Fruit fly (Drosophila melanogaster) whole organism, embryonic: ENCODE results near the gene dsd.

Experiments used
- ATbp ChIP-seq: fragments of 200-800 bp; sonication (Bioruptor generic); optimal IDR thresholded peaks from 2 replicates; lab custom pipeline; 2017; ENCODE audit warnings: missing biosample characterization, mild to moderate bottlenecking, missing genetic modification characterization, missing genetic modification reagents
- Ada2b ChIP-seq: fragments of 200-800 bp; sonication (Bioruptor generic); IDR thresholded peaks from 2 replicates; pipeline ENCODE4 v1.3.6; 2022; ENCODE audit warnings: missing biosample characterization, missing genetic modification characterization
- CG10274 ChIP-seq: fragments of 200-800 bp; sonication (Bioruptor generic); optimal IDR thresholded peaks from 3 replicates; lab custom pipeline; 2017; ENCODE audit warnings: missing biosample characterization, mild to moderate bottlenecking, missing genetic modification characterization
- CG10959 ChIP-seq: fragments of 200-800 bp; sonication (Bioruptor generic); IDR thresholded peaks from 2 replicates; pipeline ENCODE4 v1.3.6; 2022; ENCODE audit warnings: missing biosample characterization, missing genetic modification characterization
- CG11504 ChIP-seq: fragments of 200-800 bp; sonication (Bioruptor generic); optimal IDR thresholded peaks from 3 replicates; lab custom pipeline; 2019; ENCODE audit warnings: missing biosample characterization, mild to moderate bottlenecking, missing genetic modification characterization, moderate library complexity
- CG12155 ChIP-seq: fragments of 200-800 bp; sonication (Bioruptor generic); optimal IDR thresholded peaks from 3 replicates; lab custom pipeline; 2016; ENCODE audit warnings: missing biosample characterization, missing genetic modification characterization
- CG12391 ChIP-seq: fragments of 200-800 bp; sonication (Bioruptor generic); optimal IDR thresholded peaks from 3 replicates; lab custom pipeline; 2018; ENCODE audit warnings: missing biosample characterization, mild to moderate bottlenecking, missing genetic modification characterization, moderate library complexity
- CG13775 ChIP-seq: fragments of 200-800 bp; sonication (Bioruptor generic); optimal IDR thresholded peaks from 3 replicates; lab custom pipeline; 2017; ENCODE audit warnings: missing biosample characterization, mild to moderate bottlenecking, missing genetic modification characterization
- CG13894 ChIP-seq: fragments of 200-800 bp; sonication (Bioruptor generic); optimal IDR thresholded peaks from 3 replicates; lab custom pipeline; 2018; ENCODE audit warnings: missing biosample characterization, mild to moderate bottlenecking, missing genetic modification characterization, moderate library complexity
- CG14965 ChIP-seq: fragments of 200-800 bp; sonication (Bioruptor generic); optimal IDR thresholded peaks from 2 replicates; lab custom pipeline; 2016; ENCODE audit warnings: missing biosample characterization, missing genetic modification characterization, borderline replicate concordance
- CG17328 ChIP-seq: fragments of 200-800 bp; sonication (Bioruptor generic); IDR thresholded peaks from 2 replicates; pipeline ENCODE4 v1.3.6; 2022; ENCODE audit warnings: missing biosample characterization, missing genetic modification characterization
- CG17802 ChIP-seq: fragments of 200-800 bp; sonication (Bioruptor generic); optimal IDR thresholded peaks from 2 replicates; lab custom pipeline; 2018; ENCODE audit warnings: missing biosample characterization, mild to moderate bottlenecking, missing genetic modification characterization, moderate library complexity
- CG7372 ChIP-seq: fragments of 200-800 bp; sonication (Bioruptor generic); IDR thresholded peaks from 2 replicates; pipeline ENCODE4 v1.3.6; 2022; ENCODE audit warnings: missing biosample characterization, missing genetic modification characterization
- CoRest ChIP-seq: fragments of 200-800 bp; sonication (Bioruptor generic); optimal IDR thresholded peaks from 3 replicates; lab custom pipeline; 2018; ENCODE audit warnings: missing biosample characterization, mild to moderate bottlenecking, missing genetic modification characterization, moderate library complexity
- Dip2 ChIP-seq: fragments of 200-800 bp; sonication (Bioruptor generic); IDR thresholded peaks from 2 replicates; pipeline ENCODE4 v1.3.6; 2022; ENCODE audit warnings: missing biosample characterization, missing genetic modification characterization
- Dll ChIP-seq: fragments of 200-800 bp; sonication (Bioruptor generic); IDR thresholded peaks from 4 replicates; pipeline ENCODE4 v1.3.6; 2022; ENCODE audit warnings: missing biosample characterization, missing genetic modification characterization; ENCODE audit not compliant: partially characterized antibody
- Eip74EF ChIP-seq, 2 experiments: fragments of 200-800 bp in 1 of 2; fragments of >200 bp in 1 of 2; sonication (Bioruptor generic) in 1 of 2; optimal IDR thresholded peaks; 2 replicates each; lab custom pipeline; 2017 to 2019; ENCODE audit warnings: missing biosample characterization in 2 of 2, missing genetic modification characterization in 2 of 2, mild to moderate bottlenecking in 1 of 2, moderate library complexity in 1 of 2
- Fer2 ChIP-seq: fragments of 200-800 bp; sonication (Bioruptor generic); optimal IDR thresholded peaks from 2 replicates; lab custom pipeline; 2018; ENCODE audit warnings: missing biosample characterization, mild to moderate bottlenecking, missing genetic modification characterization, moderate library complexity
- Gug ChIP-seq: fragments of 200-800 bp; sonication (Bioruptor generic); IDR thresholded peaks from 4 replicates; pipeline ENCODE4 v1.3.6; 2022; ENCODE audit warnings: missing biosample characterization, missing genetic modification characterization
- Max ChIP-seq: fragments of 200-800 bp; sonication (Bioruptor generic); optimal IDR thresholded peaks from 2 replicates; lab custom pipeline; 2016; ENCODE audit warnings: missing biosample characterization, mild to moderate bottlenecking, missing genetic modification characterization
- Meics ChIP-seq: fragments of 200-800 bp; sonication (Bioruptor generic); optimal IDR thresholded peaks from 2 replicates; lab custom pipeline; 2017; ENCODE audit warnings: missing biosample characterization, mild to moderate bottlenecking, missing genetic modification characterization
- NC2α ChIP-seq: fragments of 200-800 bp; sonication (Bioruptor generic); optimal IDR thresholded peaks from 2 replicates; lab custom pipeline; 2016; ENCODE audit warnings: missing biosample characterization, missing genetic modification characterization
- NC2β ChIP-seq: fragments of 200-800 bp; sonication (Bioruptor generic); optimal IDR thresholded peaks from 2 replicates; lab custom pipeline; 2016; ENCODE audit warnings: missing biosample characterization, missing genetic modification characterization
- NFAT ChIP-seq: fragments of 200-800 bp; sonication (Bioruptor generic); IDR thresholded peaks from 2 replicates; pipeline ENCODE4 v1.3.6; 2022; ENCODE audit warnings: missing biosample characterization, missing genetic modification characterization
- NK7.1 ChIP-seq: fragments of 200-800 bp; sonication (Bioruptor generic); optimal IDR thresholded peaks from 3 replicates; lab custom pipeline; 2016; ENCODE audit warnings: missing biosample characterization, missing genetic modification characterization
- Opbp ChIP-seq: fragments of 200-800 bp; sonication (Bioruptor generic); IDR thresholded peaks from 3 replicates; pipeline ENCODE4 v1.3.6; 2022; ENCODE audit warnings: missing biosample characterization, missing genetic modification characterization; ENCODE audit not compliant: partially characterized antibody
- Scr ChIP-seq: fragments of 200-800 bp; sonication (Bioruptor generic); IDR thresholded peaks from 2 replicates; pipeline ENCODE4 v1.3.6; 2022; ENCODE audit warnings: missing biosample characterization, missing genetic modification characterization; ENCODE audit not compliant: partially characterized antibody
- Six4 ChIP-seq: fragments of 200-800 bp; sonication (Bioruptor generic); optimal IDR thresholded peaks from 2 replicates; lab custom pipeline; 2016; ENCODE audit warnings: missing biosample characterization, missing genetic modification characterization
- Sox100B ChIP-seq: fragments of 200-800 bp; sonication (Bioruptor generic); optimal IDR thresholded peaks from 3 replicates; lab custom pipeline; 2018; ENCODE audit warnings: missing biosample characterization, mild to moderate bottlenecking, missing genetic modification characterization
- Vsx1 ChIP-seq: fragments of 200-800 bp; sonication (Bioruptor generic); optimal IDR thresholded peaks from 2 replicates; lab custom pipeline; 2017; ENCODE audit warnings: missing biosample characterization, mild to moderate bottlenecking, missing genetic modification characterization, missing genetic modification reagents
- Xbp1 ChIP-seq: fragments of 200-800 bp; sonication (Bioruptor generic); optimal IDR thresholded peaks from 3 replicates; lab custom pipeline; 2016; ENCODE audit warnings: missing biosample characterization, mild to moderate bottlenecking, missing genetic modification characterization
- ab ChIP-seq: fragments of 200-800 bp; sonication (Bioruptor generic); optimal IDR thresholded peaks from 2 replicates; lab custom pipeline; 2016; ENCODE audit warnings: missing biosample characterization, missing genetic modification characterization
- az2 ChIP-seq: fragments of 200-800 bp; sonication (Bioruptor generic); optimal IDR thresholded peaks from 3 replicates; lab custom pipeline; 2016; ENCODE audit warnings: missing biosample characterization, missing genetic modification characterization
- crc ChIP-seq: fragments of 200-800 bp; sonication (Bioruptor generic); optimal IDR thresholded peaks from 2 replicates; lab custom pipeline; 2016; ENCODE audit warnings: missing biosample characterization, missing genetic modification characterization
- ewg ChIP-seq: fragments of 200-800 bp; sonication (Bioruptor generic); optimal IDR thresholded peaks from 3 replicates; lab custom pipeline; 2017; ENCODE audit warnings: mild to moderate bottlenecking, missing biosample characterization, missing genetic modification reagents, missing genetic modification characterization
- gem ChIP-seq: fragments of 200-800 bp; sonication (Bioruptor generic); optimal IDR thresholded peaks from 2 replicates; lab custom pipeline; 2019; ENCODE audit warnings: missing biosample characterization, mild to moderate bottlenecking, missing genetic modification characterization, moderate library complexity
- ind ChIP-seq: fragments of 200-800 bp; sonication (Bioruptor generic); optimal IDR thresholded peaks from 3 replicates; lab custom pipeline; 2016; ENCODE audit warnings: missing biosample characterization, missing genetic modification characterization
- inv ChIP-seq: fragments of 200-800 bp; sonication (Bioruptor generic); IDR thresholded peaks from 2 replicates; pipeline ENCODE4 v1.3.6; 2022; ENCODE audit warnings: missing biosample characterization, missing genetic modification characterization; ENCODE audit not compliant: partially characterized antibody
- kni ChIP-seq: fragments of 200-800 bp; sonication (Bioruptor generic); optimal IDR thresholded peaks from 3 replicates; lab custom pipeline; 2017; ENCODE audit warnings: mild to moderate bottlenecking, missing biosample characterization, missing genetic modification reagents, missing genetic modification characterization
- lola ChIP-seq, 3 experiments: fragments of >200 bp in 2 of 3; fragments of 200-800 bp in 1 of 3; sonication (Bioruptor generic) in 1 of 3; optimal IDR thresholded peaks; 2 replicates each; lab custom pipeline; 2017 to 2019; ENCODE audit warnings: missing biosample characterization in 3 of 3, missing genetic modification characterization in 3 of 3, mild to moderate bottlenecking in 1 of 3, moderate library complexity in 1 of 3
- nerfin-1 ChIP-seq: fragments of 200-800 bp; sonication (Bioruptor generic); optimal IDR thresholded peaks from 3 replicates; lab custom pipeline; 2019; ENCODE audit warnings: missing biosample characterization, mild to moderate bottlenecking, missing genetic modification characterization, moderate library complexity
- onecut ChIP-seq: fragments of 200-800 bp; sonication (Bioruptor generic); IDR thresholded peaks from 2 replicates; pipeline ENCODE4 v1.3.6; 2022; ENCODE audit warnings: missing biosample characterization, missing genetic modification characterization
- pros ChIP-seq: fragments of 200-800 bp; sonication (Bioruptor generic); optimal IDR thresholded peaks from 3 replicates; lab custom pipeline; 2019; ENCODE audit warnings: missing biosample characterization, mild to moderate bottlenecking, missing genetic modification characterization, moderate library complexity
- tll ChIP-seq, 2 experiments: fragments of 200-800 bp in 1 of 2; fragments of >200 bp in 1 of 2; sonication (Bioruptor generic) in 1 of 2; optimal IDR thresholded peaks; 2 replicates each; lab custom pipeline; 2017 to 2019; ENCODE audit warnings: missing biosample characterization in 2 of 2, missing genetic modification characterization in 2 of 2, mild to moderate bottlenecking in 1 of 2, moderate library complexity in 1 of 2
- toy ChIP-seq: fragments of 200-800 bp; sonication (Bioruptor generic); IDR thresholded peaks from 2 replicates; pipeline ENCODE4 v1.3.6; 2022; ENCODE audit warnings: missing biosample characterization, missing genetic modification characterization
- unc-4 ChIP-seq: fragments of 200-800 bp; sonication (Bioruptor generic); IDR thresholded peaks from 2 replicates; pipeline ENCODE4 v1.3.6; 2022; ENCODE audit warnings: missing biosample characterization, missing genetic modification characterization; ENCODE audit not compliant: partially characterized antibody
- vnd ChIP-seq: fragments of 200-800 bp; sonication (Bioruptor generic); IDR thresholded peaks from 3 replicates; pipeline ENCODE4 v1.3.6; 2022; ENCODE audit warnings: missing biosample characterization, missing genetic modification characterization; ENCODE audit not compliant: partially characterized antibody
- zfh2 ChIP-seq: fragments of 200-800 bp; sonication (Bioruptor generic); optimal IDR thresholded peaks from 2 replicates; lab custom pipeline; 2016; ENCODE audit warnings: missing biosample characterization, missing genetic modification characterization

dsd gene

dm6 chr3R:27581263-27581868 is 25.8 kb downstream of the dsd start (continued):
- TF ChIP-seq Opbp (GFP tag; lab: Robert Waterston, UW) (no peak), az2 (GFP tag; lab: Kevin White, UChicago) (peak; percentile 26), Xbp1 (GFP tag; lab: Kevin White, UChicago) (peak; percentile 48), CG10274 (GFP tag; lab: Kevin White, UChicago) (peak; percentile 19), ab (no peak), Vsx1 (GFP tag; lab: Kevin White, UChicago) (peak; percentile 37), nerfin-1 (peak; percentile 77), Dll (GFP tag; lab: Robert Waterston, UW) (no peak), CG17328 (GFP tag; lab: Robert Waterston, UW) (no peak), tll (GFP tag; optimal IDR thresholded peaks at IDR 0.05; lab: Kevin White, UChicago) (no peak), Sox100B (GFP tag; lab: Kevin White, UChicago) (no peak), NC2α (no peak), Dip2 (no peak), vnd (GFP tag; lab: Robert Waterston, UW) (no peak), NFAT (no peak), kni (no peak), CG7372 (GFP tag; lab: Robert Waterston, UW) (no peak), ewg (peak; percentile 92), onecut (GFP tag; lab: Robert Waterston, UW) (peak; percentile 37), gem (peak; percentile 62), pros (GFP tag; lab: Kevin White, UChicago) (no peak), Ada2b (GFP tag; lab: Robert Waterston, UW) (no peak), inv (GFP tag; lab: Robert Waterston, UW) (no peak), crc (GFP tag; lab: Kevin White, UChicago) (no peak), CG14965 (GFP tag; lab: Kevin White, UChicago) (no peak), toy (GFP tag; lab: Robert Waterston, UW) (no peak), NK7.1 (GFP tag; lab: Kevin White, UChicago) (no peak), CG17802 (peak; percentile 1), CG12155 (GFP tag; lab: Kevin White, UChicago) (peak; percentile 67), CG11504 (tag; lab: Kevin White, UChicago) (peak; percentile 60), unc-4 (GFP tag; lab: Robert Waterston, UW) (no peak), Eip74EF (GFP tag; optimal IDR thresholded peaks at IDR 0.05; lab: Kevin White, UChicago) (peak in 1 of 2 experiments; percentile 68), Scr (GFP tag; lab: Robert Waterston, UW) (no peak), lola (GFP tag; optimal IDR thresholded peaks at IDR 0.05; lab: Kevin White, UChicago) (peak in 1 of 3 experiments; percentile 31), CG12391 (tag; lab: Kevin White, UChicago) (peak; percentile 62), CG10959 (GFP tag; lab: Robert Waterston, UW) (no peak), NC2β (GFP tag; lab: Kevin White, UChicago) (peak; percentile 42), ind (GFP tag; lab: Kevin White, UChicago) (peak; percentile 45), Max (GFP tag; lab: Kevin White, UChicago) (peak; percentile 21), Gug (GFP tag; lab: Robert Waterston, UW) (peak; percentile 14; the same call in 1 of the 4 replicates), Meics (peak; percentile 76), CG13775 (GFP tag; lab: Kevin White, UChicago) (peak; percentile 34), zfh2 (GFP tag; lab: Kevin White, UChicago) (peak; percentile 58), ATbp (GFP tag; lab: Kevin White, UChicago) (peak; percentile 65), CoRest (tag; lab: Kevin White, UChicago) (peak; percentile 33), Six4 (GFP tag; lab: Kevin White, UChicago) (no peak), CG13894 (tag; lab: Kevin White, UChicago) (peak; percentile 20), Fer2 (tag; lab: Kevin White, UChicago) (no peak)
